Fruit fly (Drosophila melanogaster): Measurements from ENCODE around the gene Gagr.
A peak's percentile ranks its signal among the peaks of the same experiment; 100 is the strongest.

Gagr gene

dm6 chr3L:16412394-16412950 lies 18.1 kb downstream of the Gagr start, which contains the start of gene Serinc (continued):
- TF ChIP-seq Dip2 (GFP tag; IDR thresholded peaks at IDR 0.05) (no peak), bcd (GFP tag; optimal IDR thresholded peaks at IDR 0.05) (peak; percentile 65), Scr (GFP tag; IDR thresholded peaks at IDR 0.05; ENCODE audit: partially characterized antibody) (peak; percentile 98), CG7745 (tag; optimal IDR thresholded peaks at IDR 0.05) (no peak), Lhr (GFP tag; optimal IDR thresholded peaks at IDR 0.05) (peak; percentile 86), CG11695 (GFP tag; IDR thresholded peaks at IDR 0.05) (no peak), fu2 (GFP tag; optimal IDR thresholded peaks at IDR 0.05) (peak; percentile 62), CHES-1-like (GFP tag; optimal IDR thresholded peaks at IDR 0.05) (peak; percentile 69), CG11560 (tag; IDR thresholded peaks at IDR 0.05) (peak; percentile 67; the same call in 2 of the 3 replicates), CG1603 (tag; optimal IDR thresholded peaks at IDR 0.05) (peak; percentile 44), CG31365 (tag; optimal IDR thresholded peaks at IDR 0.05) (peak; percentile 75), CG13123 (GFP tag; optimal IDR thresholded peaks at IDR 0.05) (no peak), cwo (GFP tag; optimal IDR thresholded peaks at IDR 0.05) (no peak), Sry-δ (GFP tag; optimal IDR thresholded peaks at IDR 0.05) (peak; percentile 97), ftz-f1 (GFP tag; optimal IDR thresholded peaks at IDR 0.05) (no peak), eyg (GFP tag; optimal IDR thresholded peaks at IDR 0.05) (no peak), Dfd (GFP tag; optimal IDR thresholded peaks at IDR 0.05) (no peak), ro (GFP tag; IDR thresholded peaks at IDR 0.05) (no peak), Nf-YA (GFP tag; IDR thresholded peaks at IDR 0.05) (no peak), fru (optimal IDR thresholded peaks at IDR 0.05) (no peak), chm (GFP tag; IDR thresholded peaks at IDR 0.05) (no peak), Hmr (GFP tag; optimal IDR thresholded peaks at IDR 0.05) (peak; percentile 69), nerfin-2 (GFP tag; IDR thresholded peaks at IDR 0.05; ENCODE audit: partially characterized antibody) (peak; percentile 90), HLH54F (GFP tag; optimal IDR thresholded peaks at IDR 0.05) (peak; percentile 58), Hand (GFP tag; optimal IDR thresholded peaks at IDR 0.05) (no peak), CG43689 (GFP tag; IDR thresholded peaks at IDR 0.05) (no peak), CG32767 (GFP tag; IDR thresholded peaks at IDR 0.05) (no peak), trem (tag; optimal IDR thresholded peaks at IDR 0.05) (peak; percentile 88), CG6654 (GFP tag; optimal IDR thresholded peaks at IDR 0.05) (no peak), CG10209 (GFP tag; optimal IDR thresholded peaks at IDR 0.05) (peak; percentile 15), CG3065 (GFP tag; optimal IDR thresholded peaks at IDR 0.05) (peak; percentile 33), Lpt (GFP tag; optimal IDR thresholded peaks at IDR 0.05) (no peak), CG8924 (tag; optimal IDR thresholded peaks at IDR 0.05) (peak; percentile 83), HLH3B (GFP tag; IDR thresholded peaks at IDR 0.05) (0 out of 2 replicates have a peak, but pooled peaks have one; percentile 14), Myb (GFP tag; optimal IDR thresholded peaks at IDR 0.05) (peak; percentile 73), zf30C (GFP tag; optimal IDR thresholded peaks at IDR 0.05) (no peak), wdn (GFP tag; IDR thresholded peaks at IDR 0.05) (no peak), Meics (GFP tag; optimal IDR thresholded peaks at IDR 0.05) (peak; percentile 57), CG8359 (GFP tag; optimal IDR thresholded peaks at IDR 0.05; ENCODE audit: borderline replicate concordance) (no peak), CG12659 (GFP tag; optimal IDR thresholded peaks at IDR 0.05) (peak; percentile 84), CG4820 (GFP tag; optimal IDR thresholded peaks at IDR 0.05) (peak; percentile 63), Asciz (GFP tag; optimal IDR thresholded peaks at IDR 0.05) (no peak), CG10462 (GFP tag; optimal IDR thresholded peaks at IDR 0.05) (no peak), CG10654 (GFP tag; optimal IDR thresholded peaks at IDR 0.05) (peak; percentile 45), pb (GFP tag; optimal IDR thresholded peaks at IDR 0.05) (no peak), CG1832 (GFP tag; optimal IDR thresholded peaks at IDR 0.05) (no peak), CG3847 (GFP tag; IDR thresholded peaks at IDR 0.05) (peak; percentile 75), nom (GFP tag; optimal IDR thresholded peaks at IDR 0.05) (no peak), twi (tag; optimal IDR thresholded peaks at IDR 0.05) (peak; percentile 46), her (GFP tag; optimal IDR thresholded peaks at IDR 0.05) (no peak), CG11398 (GFP tag; optimal IDR thresholded peaks at IDR 0.05) (peak; percentile 38)

Measured in whole organism, embryonic.